Worm (Caenorhabditis elegans) whole organism, early embryonic: ENCODE measurements around the gene Y110A2AL.3.

Experiments
- aly-1 ChIP-seq: sonication (generic microtip); optimal IDR thresholded peaks from 2 replicates; lab custom pipeline; 2016; ENCODE audit warnings: missing genetic modification characterization, missing compliant biosample characterization
- ama-1 ChIP-seq: fragments of 150-350 bp; optimal IDR thresholded peaks from 2 replicates; lab custom pipeline; 2014
- hnd-1 ChIP-seq: sonication (generic microtip); optimal IDR thresholded peaks from 2 replicates; lab custom pipeline; 2016; ENCODE audit warnings: missing genetic modification characterization, missing compliant biosample characterization
- scrt-1 ChIP-seq: fragments of 200-800 bp; sonication (Bioruptor generic); IDR thresholded peaks from 2 replicates; pipeline ENCODE4 v1.3.6; 2022; ENCODE audit warnings: missing genetic modification characterization, missing compliant biosample characterization
- tbx-37 ChIP-seq: fragments of 200-800 bp; sonication (Bioruptor generic); conservative IDR thresholded peaks from 2 replicates; pipeline ENCODE4 v1.3.6; 2022; ENCODE audit warnings: missing genetic modification reagents, missing genetic modification characterization, missing compliant biosample characterization

DNA sequence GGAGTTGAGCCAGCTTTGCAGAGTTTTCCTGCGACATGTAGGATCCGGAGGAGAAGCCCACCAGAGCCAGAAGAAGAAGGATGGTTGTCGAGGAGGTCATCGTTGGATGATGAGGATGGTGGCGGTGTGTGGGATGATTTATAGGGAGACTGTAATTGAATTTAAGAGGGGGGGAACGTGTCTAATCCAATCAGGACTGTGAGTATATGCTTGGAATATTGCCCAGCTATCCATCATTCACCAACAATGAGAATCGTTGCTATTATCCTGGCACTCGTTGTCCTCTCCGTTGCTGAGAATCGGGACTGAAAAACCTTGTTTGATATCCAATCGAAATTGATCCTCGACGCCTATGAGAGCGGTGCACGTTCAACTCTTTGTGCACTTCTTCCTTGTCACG, 40.8 kb upstream of the Y110A2AL.3 start, which contains the start of gene K12H6.5:
- no peak for TF ChIP-seq ama-1 (lab: Kevin White, UChicago)
- no peak for TF ChIP-seq scrt-1 (GFP tag; lab: Robert Waterston, UW)
- TF ChIP-seq hnd-1 (tag; lab: Kevin White, UChicago) = no peak
- no peak for TF ChIP-seq tbx-37 (GFP tag; lab: Robert Waterston, UW)
- no peak for TF ChIP-seq aly-1 (tag; lab: Kevin White, UChicago)
